Worm (Caenorhabditis elegans) whole organism, young adult: Measurements from ENCODE around the gene cpi-2.

Source experiments
- B0019.2 ChIP-seq: fragments of 200-800 bp; sonication (Bioruptor generic); conservative IDR thresholded peaks from 2 replicates; pipeline ENCODE4 v1.3.6; 2022; ENCODE audit warnings: missing genetic modification reagents, missing genetic modification characterization, missing compliant biosample characterization
- B0035.1 ChIP-seq: sonication (generic microtip); optimal IDR thresholded peaks from 2 replicates; lab custom pipeline; 2016; ENCODE audit warnings: missing genetic modification characterization, mild to moderate bottlenecking, missing compliant biosample characterization, missing genotype, missing genetic modification reagents
- B0261.1 ChIP-seq: sonication (generic microtip); optimal IDR thresholded peaks from 2 replicates; lab custom pipeline; 2016; ENCODE audit warnings: mild to moderate bottlenecking, missing genetic modification characterization, moderate library complexity, missing compliant biosample characterization
- F33H1.4 ChIP-seq: fragments of 200-800 bp; sonication (Bioruptor generic); IDR thresholded peaks from 2 replicates; pipeline ENCODE4 v1.3.6; 2022; ENCODE audit warnings: missing genetic modification reagents, missing genetic modification characterization, missing compliant biosample characterization
- F49E8.2 ChIP-seq: sonication (generic microtip); optimal IDR thresholded peaks from 3 replicates; lab custom pipeline; 2017; ENCODE audit warnings: missing genetic modification characterization, mild to moderate bottlenecking, missing compliant biosample characterization, antibody characterized with exemption, moderate library complexity; ENCODE audit not compliant: insufficient read depth
- F55B11.4 ChIP-seq: sonication (generic microtip); optimal IDR thresholded peaks from 2 replicates; lab custom pipeline; 2016; ENCODE audit warnings: missing compliant biosample characterization, missing genetic modification characterization, borderline replicate concordance; ENCODE audit not compliant: insufficient read depth
- F57C9.4 ChIP-seq: sonication (generic microtip); optimal IDR thresholded peaks from 2 replicates; lab custom pipeline; 2017; ENCODE audit warnings: mild to moderate bottlenecking, missing genetic modification characterization, missing compliant biosample characterization
- Y53G8AR.9 ChIP-seq: fragments of 200-800 bp; sonication (Bioruptor generic); conservative IDR thresholded peaks from 2 replicates; pipeline ENCODE4 v1.3.6; 2022; ENCODE audit warnings: missing genetic modification reagents, missing genetic modification characterization, missing compliant biosample characterization
- Y95B8A.8 ChIP-seq: fragments of 200-800 bp; sonication (Bioruptor generic); IDR thresholded peaks from 2 replicates; pipeline ENCODE4 v1.3.6; 2022; ENCODE audit warnings: missing genetic modification reagents, missing genetic modification characterization, missing compliant biosample characterization
- aptf-3 ChIP-seq: fragments of 200-800 bp; sonication (Bioruptor generic); IDR thresholded peaks from 2 replicates; pipeline ENCODE4 v1.3.6; 2022; ENCODE audit warnings: missing genetic modification characterization, missing compliant biosample characterization
- athp-1 ChIP-seq: sonication (generic microtip); optimal IDR thresholded peaks from 2 replicates; lab custom pipeline; 2017; ENCODE audit warnings: mild to moderate bottlenecking, missing genetic modification characterization, missing compliant biosample characterization
- attf-3 ChIP-seq: fragments of 200-800 bp; sonication (Bioruptor generic); conservative IDR thresholded peaks from 2 replicates; pipeline ENCODE4 v1.3.6; 2022; ENCODE audit warnings: missing genetic modification reagents, missing genetic modification characterization, missing compliant biosample characterization
- attf-6 ChIP-seq: fragments of 200-800 bp; sonication (Bioruptor generic); IDR thresholded peaks from 2 replicates; pipeline ENCODE4 v1.3.6; 2022; ENCODE audit warnings: missing genetic modification reagents, missing genetic modification characterization, missing compliant biosample characterization
- bed-2 ChIP-seq: fragments of 200-800 bp; sonication (Bioruptor generic); IDR thresholded peaks from 2 replicates; pipeline ENCODE4 v1.3.6; 2022; ENCODE audit warnings: missing genetic modification reagents, missing genetic modification characterization, missing compliant biosample characterization
- cebp-2 ChIP-seq: fragments of 200-800 bp; sonication (Bioruptor generic); IDR thresholded peaks from 2 replicates; pipeline ENCODE4 v1.3.6; 2022; ENCODE audit warnings: missing genetic modification characterization, missing compliant biosample characterization
- ceh-91 ChIP-seq: fragments of 200-800 bp; sonication (Bioruptor generic); IDR thresholded peaks from 2 replicates; pipeline ENCODE4 v1.3.6; 2022; ENCODE audit warnings: missing genetic modification reagents, missing genetic modification characterization, missing compliant biosample characterization
- dox-1 ChIP-seq: fragments of 200-800 bp; sonication (Bioruptor generic); IDR thresholded peaks from 2 replicates; pipeline ENCODE4 v1.3.6; 2022; ENCODE audit warnings: missing genetic modification reagents, missing genetic modification characterization, missing compliant biosample characterization
- egl-18 ChIP-seq: fragments of 200-800 bp; sonication (Bioruptor generic); IDR thresholded peaks from 2 replicates; pipeline ENCODE4 v1.3.6; 2022; ENCODE audit warnings: missing genetic modification reagents, missing genetic modification characterization, missing compliant biosample characterization
- ekl-4 ChIP-seq: fragments of 200-800 bp; sonication (Bioruptor generic); IDR thresholded peaks from 2 replicates; pipeline ENCODE4 v1.3.6; 2022; ENCODE audit warnings: missing genetic modification reagents, missing genetic modification characterization, missing compliant biosample characterization
- fkh-3 ChIP-seq: sonication (generic microtip); optimal IDR thresholded peaks from 2 replicates; lab custom pipeline; 2016; ENCODE audit warnings: mild to moderate bottlenecking, missing genetic modification characterization, missing compliant biosample characterization
- hlh-26 ChIP-seq: fragments of 200-800 bp; sonication (Bioruptor generic); conservative IDR thresholded peaks from 2 replicates; pipeline ENCODE4 v1.3.6; 2022; ENCODE audit warnings: missing genetic modification reagents, missing genetic modification characterization, missing compliant biosample characterization
- hmg-20 ChIP-seq: fragments of 200-800 bp; sonication (Bioruptor generic); IDR thresholded peaks from 2 replicates; pipeline ENCODE4 v1.3.6; 2022; ENCODE audit warnings: missing genetic modification reagents, missing genetic modification characterization, missing compliant biosample characterization
- let-607 ChIP-seq, 2 experiments: fragments of 200-800 bp in 1 of 2; sonication (Bioruptor generic) in 1 of 2; sonication (generic microtip) in 1 of 2; optimal IDR thresholded peaks; 2 replicates each; lab custom pipeline; 2016 to 2018; ENCODE audit warnings: mild to moderate bottlenecking in 2 of 2, missing compliant biosample characterization in 2 of 2, missing genetic modification characterization in 2 of 2, moderate library complexity in 2 of 2, missing genotype in 1 of 2
- lir-1 ChIP-seq: fragments of 200-800 bp; sonication (Bioruptor generic); conservative IDR thresholded peaks from 2 replicates; pipeline ENCODE4 v1.3.6; 2022; ENCODE audit warnings: missing genetic modification reagents, missing genetic modification characterization, missing compliant biosample characterization
- madf-3 ChIP-seq: fragments of 200-800 bp; sonication (Bioruptor generic); IDR thresholded peaks from 2 replicates; pipeline ENCODE4 v1.3.6; 2022; ENCODE audit warnings: missing genetic modification reagents, missing genetic modification characterization, missing compliant biosample characterization
- madf-6 ChIP-seq: fragments of 200-800 bp; sonication (Bioruptor generic); IDR thresholded peaks from 2 replicates; pipeline ENCODE4 v1.3.6; 2022; ENCODE audit warnings: missing genetic modification reagents, missing genetic modification characterization, missing compliant biosample characterization
- madf-8 ChIP-seq: fragments of 200-800 bp; sonication (Bioruptor generic); conservative IDR thresholded peaks from 2 replicates; pipeline ENCODE4 v1.3.6; 2022; ENCODE audit warnings: missing genetic modification reagents, missing genetic modification characterization, missing compliant biosample characterization
- nfya-1 ChIP-seq: sonication (generic microtip); optimal IDR thresholded peaks from 2 replicates; lab custom pipeline; 2017; ENCODE audit warnings: antibody characterized with exemption, missing compliant biosample characterization, missing genetic modification characterization, borderline replicate concordance; ENCODE audit not compliant: insufficient read depth
- nfya-2 ChIP-seq: fragments of 200-800 bp; sonication (Bioruptor generic); IDR thresholded peaks from 2 replicates; pipeline ENCODE4 v1.3.6; 2022; ENCODE audit warnings: missing genetic modification reagents, missing genetic modification characterization, missing compliant biosample characterization
- nfyb-1 ChIP-seq: fragments of 200-800 bp; sonication (Bioruptor generic); IDR thresholded peaks from 2 replicates; pipeline ENCODE4 v1.3.6; 2022; ENCODE audit warnings: missing genetic modification reagents, missing genetic modification characterization, missing compliant biosample characterization
- nhr-120 ChIP-seq: fragments of 200-800 bp; sonication (Bioruptor generic); IDR thresholded peaks from 2 replicates; pipeline ENCODE4 v1.3.6; 2022; ENCODE audit warnings: missing genetic modification characterization, missing compliant biosample characterization
- nhr-80 ChIP-seq: sonication (generic microtip); optimal IDR thresholded peaks from 2 replicates; lab custom pipeline; 2016; ENCODE audit warnings: missing genetic modification characterization, missing compliant biosample characterization
- pbrm-1 ChIP-seq: fragments of 200-800 bp; sonication (Bioruptor generic); IDR thresholded peaks from 2 replicates; pipeline ENCODE4 v1.3.6; 2022; ENCODE audit warnings: missing genetic modification reagents, missing genetic modification characterization, missing compliant biosample characterization
- rcor-1 ChIP-seq: fragments of 200-800 bp; sonication (Bioruptor generic); IDR thresholded peaks from 2 replicates; pipeline ENCODE4 v1.3.6; 2022; ENCODE audit warnings: missing genetic modification reagents, missing genetic modification characterization, missing compliant biosample characterization
- rec-8 ChIP-seq, 2 experiments: sonication (generic microtip); optimal IDR thresholded peaks; 2 replicates each; lab custom pipeline; 2016; ENCODE audit warnings: mild to moderate bottlenecking in 2 of 2, missing genetic modification characterization in 2 of 2, missing genetic modification reagents in 2 of 2, missing genotype in 2 of 2, missing biosample characterization in 1 of 2, missing compliant biosample characterization in 1 of 2, moderate library complexity in 1 of 2
- repo-1 ChIP-seq: sonication (generic microtip); optimal IDR thresholded peaks from 2 replicates; lab custom pipeline; 2017; ENCODE audit warnings: mild to moderate bottlenecking, missing genetic modification characterization, missing compliant biosample characterization
- sea-2 ChIP-seq: fragments of 200-800 bp; sonication (Bioruptor generic); IDR thresholded peaks from 2 replicates; pipeline ENCODE4 v1.3.6; 2022; ENCODE audit warnings: missing genetic modification characterization, missing compliant biosample characterization
- snpc-3.4 ChIP-seq: sonication (generic microtip); optimal IDR thresholded peaks from 2 replicates; lab custom pipeline; 2017; ENCODE audit warnings: missing genetic modification characterization, mild to moderate bottlenecking, missing compliant biosample characterization, antibody characterized with exemption, moderate library complexity, missing genotype, missing genetic modification reagents
- snpc-4 ChIP-seq, 5 experiments: fragments of 150-350 bp in 1 of 5; sonication (generic microtip) in 4 of 5; optimal IDR thresholded peaks; 2 replicates each; lab custom pipeline; 2014 to 2018; ENCODE audit warnings: missing genetic modification characterization in 5 of 5, missing biosample characterization in 3 of 5, antibody characterized with exemption in 2 of 5, mild to moderate bottlenecking in 2 of 5, missing compliant biosample characterization in 2 of 5, missing genotype in 2 of 5, moderate library complexity in 2 of 5, missing genetic modification reagents in 1 of 5
- somi-1 ChIP-seq: fragments of 200-800 bp; sonication (Bioruptor generic); optimal IDR thresholded peaks from 2 replicates; lab custom pipeline; 2018; ENCODE audit warnings: mild to moderate bottlenecking, missing genetic modification characterization, missing compliant biosample characterization
- sptf-2 ChIP-seq: fragments of 200-800 bp; sonication (Bioruptor generic); optimal IDR thresholded peaks from 2 replicates; lab custom pipeline; 2018; ENCODE audit warnings: mild to moderate bottlenecking, missing genetic modification characterization, missing compliant biosample characterization
- tbp1 ChIP-seq: fragments of 200-800 bp; sonication (Bioruptor generic); optimal IDR thresholded peaks from 2 replicates; lab custom pipeline; 2018; ENCODE audit warnings: mild to moderate bottlenecking, missing genetic modification characterization, missing compliant biosample characterization
- ztf-18 ChIP-seq: sonication (generic microtip); optimal IDR thresholded peaks from 2 replicates; lab custom pipeline; 2016; ENCODE audit warnings: missing genotype, mild to moderate bottlenecking, missing genetic modification characterization, missing compliant biosample characterization
- ztf-22 ChIP-seq: fragments of 200-800 bp; sonication (Bioruptor generic); optimal IDR thresholded peaks from 2 replicates; lab custom pipeline; 2018; ENCODE audit warnings: mild to moderate bottlenecking, missing genetic modification characterization, moderate library complexity, missing compliant biosample characterization
- ztf-6 ChIP-seq: fragments of 200-800 bp; sonication (Bioruptor generic); IDR thresholded peaks from 2 replicates; pipeline ENCODE4 v1.3.6; 2022; ENCODE audit warnings: missing genetic modification reagents, missing genetic modification characterization, missing compliant biosample characterization

cpi-2 gene

DNA sequence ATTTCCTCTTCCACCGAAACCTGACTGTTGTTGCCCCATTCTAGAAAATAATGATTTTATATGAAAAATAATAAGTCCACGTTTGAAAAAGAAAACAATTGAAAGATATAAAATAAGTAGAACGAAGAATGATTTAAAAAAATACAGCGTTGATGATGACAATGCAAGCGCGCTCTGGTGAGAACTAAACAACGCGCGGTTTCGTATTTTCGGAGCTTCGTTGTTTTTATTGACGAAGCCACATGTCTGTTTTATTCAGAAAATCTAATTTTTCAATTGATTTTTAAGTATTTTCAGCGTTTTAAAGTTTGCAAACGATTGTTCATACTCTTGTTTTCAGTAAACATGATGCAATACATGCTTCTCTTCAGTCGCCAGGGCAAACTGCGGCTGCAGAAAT, 26.2 kb upstream of the cpi-2 start, which contains the start of the genes rpt-2 and aps-1 (continued):
- TF ChIP-seq lir-1, result no peak
- TF ChIP-seq B0035.1 (tag; lab: Kevin White, UChicago), result no peak
- TF ChIP-seq B0261.1 (tag; lab: Kevin White, UChicago), result no peak
- TF ChIP-seq nfyb-1, result no peak
- no peak for TF ChIP-seq sptf-2 (GFP tag; lab: Kevin White, UChicago)
- TF ChIP-seq F49E8.2, result no peak
- no peak for TF ChIP-seq attf-6

DNA sequence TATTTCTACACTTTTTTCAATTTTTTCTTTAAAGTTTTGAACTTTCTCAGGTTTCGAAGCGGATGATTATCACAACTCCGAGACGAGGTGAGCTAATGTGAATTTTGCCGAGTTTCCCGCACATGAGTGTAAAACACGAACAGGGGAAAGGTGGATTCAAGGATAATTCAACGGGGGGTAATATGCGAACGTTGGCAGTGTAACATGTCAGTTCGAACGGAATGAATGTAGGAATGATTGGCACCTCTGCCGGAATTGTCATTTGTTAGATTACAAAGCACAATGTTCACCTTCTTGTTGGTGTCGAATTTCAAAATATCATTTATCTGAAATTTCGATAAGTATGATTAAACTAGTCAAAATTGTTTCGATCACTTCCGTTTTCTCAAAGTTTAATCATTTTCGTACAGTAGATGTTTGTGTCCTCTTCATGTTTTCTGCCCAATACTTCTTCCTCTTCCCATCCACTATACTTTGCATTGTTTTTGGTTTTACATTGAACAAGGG, 24.9 kb upstream of the cpi-2 start, which contains the start of gene picc-1:
TSS of gene picc-1 (plus strand) at position 51 of the 507 bp plus-strand sequence.
- no peak for TF ChIP-seq madf-3
- no peak for TF ChIP-seq bed-2 (GFP tag; lab: Robert Waterston, UW)
- TF ChIP-seq lir-1, result no peak
- TF ChIP-seq hmg-20 (GFP tag; lab: Robert Waterston, UW), result no peak
- TF ChIP-seq somi-1, result no peak
- TF ChIP-seq dox-1 (GFP tag; lab: Robert Waterston, UW), result 0 out of 2 replicates have a peak, but pooled peaks have one; percentile 18
- TF ChIP-seq aptf-3 (GFP tag; lab: Robert Waterston, UW), result no peak
- TF ChIP-seq madf-6 (GFP tag; lab: Robert Waterston, UW), result peak; percentile 61
- no peak for TF ChIP-seq snpc-4 (GFP tag; optimal IDR thresholded peaks at IDR 0.05; lab: Kevin White, UChicago)
- TF ChIP-seq snpc-4 (tag; optimal IDR thresholded peaks at IDR 0.05; lab: Kevin White, UChicago), result peak in 2 of 4 experiments; percentile 15 to 24
- TF ChIP-seq let-607 (tag; optimal IDR thresholded peaks at IDR 0.05; lab: Kevin White, UChicago), result peak in 1 of 2 experiments; percentile 5
- TF ChIP-seq snpc-3.4, result no peak
- no peak for TF ChIP-seq madf-8
- TF ChIP-seq B0019.2 (GFP tag; lab: Robert Waterston, UW), result no peak
- TF ChIP-seq nhr-120, result peak; percentile 85; the same call in 1 of the 2 replicates
- TF ChIP-seq egl-18 (GFP tag; lab: Robert Waterston, UW), result no peak
- TF ChIP-seq ztf-22 (GFP tag; lab: Kevin White, UChicago), result no peak
- 0 out of 2 replicates have a peak, but pooled peaks have one; percentile 22 for TF ChIP-seq Y53G8AR.9 (GFP tag; lab: Robert Waterston, UW)
- no peak for TF ChIP-seq fkh-3 (tag; lab: Kevin White, UChicago)
- peak; percentile 26 for TF ChIP-seq tbp1 (GFP tag; lab: Kevin White, UChicago)
- TF ChIP-seq ztf-18, result no peak
- 0 out of 2 replicates have a peak, but pooled peaks have one; percentile 51 for TF ChIP-seq Y95B8A.8 (GFP tag; lab: Robert Waterston, UW)
- peak; percentile 42; the same call in 1 of the 2 replicates for TF ChIP-seq attf-3 (GFP tag; lab: Robert Waterston, UW)
- TF ChIP-seq F55B11.4 (tag; lab: Kevin White, UChicago), result no peak
- TF ChIP-seq rcor-1, result 0 out of 2 replicates have a peak, but pooled peaks have one; percentile 22
- TF ChIP-seq pbrm-1 (GFP tag; lab: Robert Waterston, UW), result no peak; the same call in 1 of the 2 replicates
- TF ChIP-seq nhr-80 (tag; lab: Kevin White, UChicago), result no peak
- no peak for TF ChIP-seq F57C9.4 (tag; lab: Kevin White, UChicago)
- TF ChIP-seq hlh-26 (GFP tag; lab: Robert Waterston, UW), result no peak
- peak; percentile 7 for TF ChIP-seq athp-1 (tag; lab: Kevin White, UChicago)
- no peak for TF ChIP-seq nfya-2 (GFP tag; lab: Robert Waterston, UW)
- no peak for TF ChIP-seq F33H1.4
- no peak for TF ChIP-seq rec-8 (tag; optimal IDR thresholded peaks at IDR 0.05; lab: Kevin White, UChicago)
- no peak for TF ChIP-seq ztf-6
- no peak for TF ChIP-seq ceh-91 (GFP tag; lab: Robert Waterston, UW)
- TF ChIP-seq ekl-4 (GFP tag; lab: Robert Waterston, UW), result 0 out of 2 replicates have a peak, but pooled peaks have one; percentile 7
- no peak for TF ChIP-seq repo-1
- no peak for TF ChIP-seq nfya-1 (tag; lab: Kevin White, UChicago)
- TF ChIP-seq cebp-2, result no peak
- TF ChIP-seq sea-2 (GFP tag; lab: Robert Waterston, UW), result no peak
